Worm (Caenorhabditis elegans): ENCODE data around the gene Y39A1A.20.

DNA sequence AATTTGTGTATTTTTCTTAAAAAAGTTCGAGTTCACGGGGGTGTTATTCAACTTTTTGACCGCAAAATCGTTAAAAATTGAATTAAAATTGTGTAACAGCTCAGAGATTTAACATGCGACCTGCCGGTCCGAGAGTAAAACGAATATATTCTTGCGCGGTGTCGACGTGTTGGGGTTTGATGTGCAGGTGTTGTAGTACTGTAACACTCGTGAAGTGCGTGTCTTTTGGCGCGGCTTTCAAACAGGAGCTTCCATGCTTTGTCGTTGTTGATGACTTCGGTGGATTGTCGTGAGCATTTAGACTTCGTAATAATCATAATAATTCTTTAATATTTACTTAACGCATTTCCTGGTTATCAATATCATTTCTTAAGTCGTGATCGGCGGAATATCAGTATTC lies 30.1 kb upstream of the Y39A1A.20 start, which contains the start of gene tat-3:
- TF ChIP-seq hnd-1 (tag; optimal IDR thresholded peaks at IDR 0.05) (no peak), flt-1 (GFP tag; IDR thresholded peaks at IDR 0.05) (no peak), ama-1 (optimal IDR thresholded peaks at IDR 0.05) (no peak), tra-4 (tag; optimal IDR thresholded peaks at IDR 0.05) (no peak), tbx-11 (GFP tag; IDR thresholded peaks at IDR 0.05) (no peak), scrt-1 (GFP tag; IDR thresholded peaks at IDR 0.05) (no peak), tbx-37 (GFP tag; conservative IDR thresholded peaks at IDR 0.05) (no peak), pes-1 (GFP tag; IDR thresholded peaks at IDR 0.05) (no peak)
